Worm (Caenorhabditis elegans) whole organism, late embryonic: ENCODE results near the gene dep-1.

Source experiments
- C08G9.2 ChIP-seq: sonication (generic microtip); optimal IDR thresholded peaks from 2 replicates; lab custom pipeline; 2016; ENCODE audit warnings: mild to moderate bottlenecking, missing genetic modification characterization, moderate library complexity, missing compliant biosample characterization
- F13H6.1 ChIP-seq: sonication (generic microtip); optimal IDR thresholded peaks from 2 replicates; lab custom pipeline; 2016; ENCODE audit warnings: missing genetic modification characterization, missing compliant biosample characterization
- T23F11.4 ChIP-seq: fragments of 200-800 bp; sonication (Bioruptor generic); optimal IDR thresholded peaks from 2 replicates; lab custom pipeline; 2018; ENCODE audit warnings: mild to moderate bottlenecking, missing genetic modification characterization, missing compliant biosample characterization
- ahr-1 ChIP-seq: sonication (generic microtip); optimal IDR thresholded peaks from 2 replicates; lab custom pipeline; 2016; ENCODE audit warnings: missing genetic modification characterization, missing compliant biosample characterization
- ama-1 ChIP-seq: fragments of 150-350 bp; optimal IDR thresholded peaks from 2 replicates; lab custom pipeline; 2014
- ceh-14 ChIP-seq: sonication (generic microtip); optimal IDR thresholded peaks from 2 replicates; lab custom pipeline; 2016; ENCODE audit warnings: missing genotype, missing genetic modification characterization, missing compliant biosample characterization
- ceh-19 ChIP-seq: fragments of 200-800 bp; sonication (Bioruptor generic); optimal IDR thresholded peaks from 2 replicates; lab custom pipeline; 2018; ENCODE audit warnings: mild to moderate bottlenecking, missing genetic modification characterization, missing compliant biosample characterization
- ceh-2 ChIP-seq: sonication (generic microtip); optimal IDR thresholded peaks from 2 replicates; lab custom pipeline; 2016; ENCODE audit warnings: missing genotype, missing genetic modification characterization, missing compliant biosample characterization
- ceh-30 ChIP-seq: fragments of 150-350 bp; optimal IDR thresholded peaks from 2 replicates; lab custom pipeline; 2014; ENCODE audit warnings: missing biosample characterization, missing genetic modification characterization
- ceh-31 ChIP-seq: sonication (generic microtip); optimal IDR thresholded peaks from 2 replicates; lab custom pipeline; 2016; ENCODE audit warnings: missing genetic modification characterization, missing compliant biosample characterization
- ceh-6 ChIP-seq: fragments of 200-800 bp; sonication (Bioruptor generic); optimal IDR thresholded peaks from 2 replicates; lab custom pipeline; 2018; ENCODE audit warnings: mild to moderate bottlenecking, missing genetic modification characterization, missing compliant biosample characterization
- ceh-9 ChIP-seq: sonication (generic microtip); optimal IDR thresholded peaks from 2 replicates; lab custom pipeline; 2016; ENCODE audit warnings: mild to moderate bottlenecking, missing genetic modification characterization, inconsistent platforms, missing compliant biosample characterization
- che-1 ChIP-seq: sonication (generic microtip); optimal IDR thresholded peaks from 2 replicates; lab custom pipeline; 2016; ENCODE audit warnings: mild to moderate bottlenecking, missing genetic modification characterization, missing compliant biosample characterization
- dmd-4 ChIP-seq: sonication (generic microtip); optimal IDR thresholded peaks from 2 replicates; lab custom pipeline; 2016; ENCODE audit warnings: borderline replicate concordance, missing genetic modification characterization, missing compliant biosample characterization
- dve-1 ChIP-seq: sonication (generic microtip); optimal IDR thresholded peaks from 2 replicates; lab custom pipeline; 2017; ENCODE audit warnings: antibody characterized with exemption, mild to moderate bottlenecking, missing genetic modification characterization, missing compliant biosample characterization
- elt-2 ChIP-seq: sonication (generic microtip); optimal IDR thresholded peaks from 2 replicates; lab custom pipeline; 2016; ENCODE audit warnings: missing genetic modification reagents, missing genetic modification characterization, missing compliant biosample characterization
- ets-4 ChIP-seq: sonication (generic microtip); optimal IDR thresholded peaks from 2 replicates; lab custom pipeline; 2016; ENCODE audit warnings: missing genetic modification characterization, missing compliant biosample characterization
- fkh-10 ChIP-seq: fragments of 150-350 bp; optimal IDR thresholded peaks from 2 replicates; lab custom pipeline; 2014; ENCODE audit warnings: missing biosample characterization, missing genetic modification reagents, missing genetic modification characterization
- hlh-30 ChIP-seq: sonication (generic microtip); optimal IDR thresholded peaks from 2 replicates; lab custom pipeline; 2017; ENCODE audit warnings: antibody characterized with exemption, missing genetic modification characterization, missing compliant biosample characterization; ENCODE audit not compliant: insufficient read depth
- mec-3 ChIP-seq: sonication (generic microtip); optimal IDR thresholded peaks from 2 replicates; lab custom pipeline; 2016; ENCODE audit warnings: borderline replicate concordance, missing genetic modification characterization, missing compliant biosample characterization
- nfya-1 ChIP-seq: sonication (generic microtip); optimal IDR thresholded peaks from 2 replicates; lab custom pipeline; 2017; ENCODE audit warnings: missing genetic modification characterization, mild to moderate bottlenecking, missing compliant biosample characterization, antibody characterized with exemption, moderate library complexity
- nhr-11 ChIP-seq: fragments of 150-350 bp; optimal IDR thresholded peaks from 2 replicates; lab custom pipeline; 2014; ENCODE audit warnings: missing biosample characterization, missing genetic modification characterization
- nhr-232 ChIP-seq: sonication (generic microtip); optimal IDR thresholded peaks from 2 replicates; lab custom pipeline; 2016; ENCODE audit warnings: missing genetic modification characterization, missing compliant biosample characterization
- npax-4 ChIP-seq: sonication (generic microtip); optimal IDR thresholded peaks from 2 replicates; lab custom pipeline; 2016; ENCODE audit warnings: missing genetic modification characterization, missing compliant biosample characterization
- pag-3 ChIP-seq: sonication (generic microtip); optimal IDR thresholded peaks from 2 replicates; lab custom pipeline; 2016; ENCODE audit warnings: missing compliant biosample characterization, missing genetic modification characterization, borderline replicate concordance
- pat-9 ChIP-seq: fragments of 200-800 bp; sonication (Bioruptor generic); optimal IDR thresholded peaks from 2 replicates; lab custom pipeline; 2018; ENCODE audit warnings: mild to moderate bottlenecking, missing genetic modification characterization, moderate library complexity, missing compliant biosample characterization
- pax-1 ChIP-seq: fragments of 150-350 bp; optimal IDR thresholded peaks from 2 replicates; lab custom pipeline; 2014; ENCODE audit warnings: missing biosample characterization, missing genetic modification characterization
- pha-4 ChIP-seq: fragments of 150-350 bp; optimal IDR thresholded peaks from 2 replicates; lab custom pipeline; 2018; ENCODE audit warnings: missing biosample characterization, missing genetic modification reagents, missing genetic modification characterization
- ref-2 ChIP-seq: sonication (generic microtip); optimal IDR thresholded peaks from 2 replicates; lab custom pipeline; 2016; ENCODE audit warnings: missing genetic modification characterization, missing compliant biosample characterization
- rnt-1 ChIP-seq: sonication (generic microtip); optimal IDR thresholded peaks from 2 replicates; lab custom pipeline; 2016; ENCODE audit warnings: missing genetic modification characterization, missing compliant biosample characterization
- sox-2 ChIP-seq: fragments of 200-800 bp; sonication (Bioruptor generic); IDR thresholded peaks from 2 replicates; pipeline ENCODE4 v1.3.6; 2022; ENCODE audit warnings: missing genetic modification reagents, missing genetic modification characterization, missing compliant biosample characterization
- sox-4 ChIP-seq: sonication (generic microtip); optimal IDR thresholded peaks from 2 replicates; lab custom pipeline; 2017; ENCODE audit warnings: mild to moderate bottlenecking, missing genetic modification characterization, inconsistent platforms, missing compliant biosample characterization
- syd-9 ChIP-seq: sonication (generic microtip); optimal IDR thresholded peaks from 2 replicates; lab custom pipeline; 2016; ENCODE audit warnings: mild to moderate bottlenecking, missing genetic modification characterization, moderate library complexity, missing compliant biosample characterization
- tbx-2 ChIP-seq: sonication (generic microtip); optimal IDR thresholded peaks from 2 replicates; lab custom pipeline; 2016; ENCODE audit warnings: missing genetic modification characterization, missing compliant biosample characterization
- tbx-7 ChIP-seq: sonication (generic microtip); optimal IDR thresholded peaks from 2 replicates; lab custom pipeline; 2016; ENCODE audit warnings: missing genotype, missing genetic modification characterization, missing compliant biosample characterization
- unc-42 ChIP-seq: sonication (generic microtip); optimal IDR thresholded peaks from 2 replicates; lab custom pipeline; 2016; ENCODE audit warnings: missing genotype, missing genetic modification characterization, missing compliant biosample characterization
- unc-55 ChIP-seq: sonication (generic microtip); optimal IDR thresholded peaks from 2 replicates; lab custom pipeline; 2017; ENCODE audit warnings: missing biosample characterization, missing genetic modification reagents, missing genetic modification characterization
- unc-86 ChIP-seq: sonication (generic microtip); optimal IDR thresholded peaks from 2 replicates; lab custom pipeline; 2016; ENCODE audit warnings: missing genetic modification characterization, missing compliant biosample characterization
- zip-5 ChIP-seq: sonication (generic microtip); optimal IDR thresholded peaks from 2 replicates; lab custom pipeline; 2016; ENCODE audit warnings: missing genetic modification characterization, missing compliant biosample characterization
- ztf-16 ChIP-seq: sonication (generic microtip); optimal IDR thresholded peaks from 2 replicates; lab custom pipeline; 2017; ENCODE audit warnings: missing genetic modification characterization, missing compliant biosample characterization

dep-1 gene

ce11 chrII:9060332-9060840 is 40.8 kb upstream of the dep-1 start (continued):
- peak; percentile 95 for TF ChIP-seq nfya-1 (tag; lab: Kevin White, UChicago)
- TF ChIP-seq ceh-2 (tag; lab: Kevin White, UChicago) = peak; percentile 58
- peak; percentile 96 for TF ChIP-seq tbx-2 (tag; lab: Kevin White, UChicago)
- no peak for TF ChIP-seq npax-4 (tag; lab: Kevin White, UChicago)
- peak; percentile 10 for TF ChIP-seq ama-1
- TF ChIP-seq fkh-10 (GFP tag; lab: Kevin White, UChicago) = peak; percentile 72
- TF ChIP-seq unc-42 = peak; percentile 87
- peak; percentile 93 for TF ChIP-seq dve-1 (tag; lab: Kevin White, UChicago)
- peak; percentile 91 for TF ChIP-seq ceh-19 (GFP tag; lab: Kevin White, UChicago)
- no peak for TF ChIP-seq mec-3 (tag; lab: Kevin White, UChicago)
- peak; percentile 5; the same call in 1 of the 2 replicates for TF ChIP-seq sox-2 (GFP tag; lab: Robert Waterston, UW)
- TF ChIP-seq unc-86 = peak; percentile 69
- peak; percentile 46 for TF ChIP-seq che-1 (tag; lab: Kevin White, UChicago)
- peak; percentile 44 for TF ChIP-seq hlh-30 (tag; lab: Kevin White, UChicago)
- TF ChIP-seq ahr-1 = peak; percentile 36
- peak; percentile 85 for TF ChIP-seq syd-9 (tag; lab: Kevin White, UChicago)

ce11 chrII:9059010-9059409 is 39.4 kb upstream of the dep-1 start:
- peak; percentile 56 for TF ChIP-seq ama-1
- TF ChIP-seq tbx-2 (tag; lab: Kevin White, UChicago) = no peak
- TF ChIP-seq ceh-6 (GFP tag; lab: Kevin White, UChicago) = no peak
- TF ChIP-seq che-1 (tag; lab: Kevin White, UChicago) = no peak
- TF ChIP-seq ets-4 (tag; lab: Kevin White, UChicago) = no peak
- TF ChIP-seq, all 69 proteins: peak for 1

DNA sequence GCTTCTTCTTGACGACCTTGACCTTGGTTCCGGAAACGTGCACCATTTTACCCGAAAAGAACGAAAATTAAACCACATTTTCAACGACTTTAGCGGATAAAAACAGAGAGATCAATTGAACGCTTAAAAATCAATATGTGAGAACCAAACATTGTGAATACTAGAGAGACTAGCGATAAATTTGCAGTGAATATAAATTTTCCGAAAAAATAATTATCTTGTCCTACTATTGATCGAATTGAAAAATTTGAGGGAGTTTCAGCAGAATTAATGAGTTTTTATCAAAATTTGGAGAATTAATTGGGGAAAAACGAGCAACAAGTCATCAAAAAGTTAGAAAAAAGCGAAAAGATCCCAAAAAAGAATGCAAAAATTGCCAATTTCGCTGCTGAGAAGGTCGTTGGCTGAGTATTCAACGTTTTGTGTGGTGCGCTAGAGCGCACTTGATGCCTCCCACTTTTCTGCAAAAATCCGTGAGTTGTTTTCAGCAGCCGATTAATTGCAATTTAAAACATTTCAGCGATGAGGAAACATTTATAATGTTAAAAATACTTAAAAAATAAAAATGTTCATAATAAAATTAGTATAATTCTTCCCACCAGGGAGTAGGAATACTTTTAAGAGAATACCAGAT is 37.6 kb upstream of the dep-1 start, which contains the start of gene rpl-32:
Gene rpl-32, minus strand, starts transcription at position 51 of the 634 bp plus-strand sequence.
- TF ChIP-seq dve-1 (tag; lab: Kevin White, UChicago) (peak; percentile 30), elt-2 (peak; percentile 26), tbx-7 (tag; lab: Kevin White, UChicago) (no peak), unc-42 (peak; percentile 3), pax-1 (tag; lab: Kevin White, UChicago) (peak; percentile 15), nfya-1 (tag; lab: Kevin White, UChicago) (peak; percentile 71), ceh-9 (tag; lab: Kevin White, UChicago) (no peak), unc-55 (GFP tag; lab: Kevin White, UChicago) (peak; percentile 6), ceh-31 (tag; lab: Kevin White, UChicago) (peak; percentile 38)

DNA sequence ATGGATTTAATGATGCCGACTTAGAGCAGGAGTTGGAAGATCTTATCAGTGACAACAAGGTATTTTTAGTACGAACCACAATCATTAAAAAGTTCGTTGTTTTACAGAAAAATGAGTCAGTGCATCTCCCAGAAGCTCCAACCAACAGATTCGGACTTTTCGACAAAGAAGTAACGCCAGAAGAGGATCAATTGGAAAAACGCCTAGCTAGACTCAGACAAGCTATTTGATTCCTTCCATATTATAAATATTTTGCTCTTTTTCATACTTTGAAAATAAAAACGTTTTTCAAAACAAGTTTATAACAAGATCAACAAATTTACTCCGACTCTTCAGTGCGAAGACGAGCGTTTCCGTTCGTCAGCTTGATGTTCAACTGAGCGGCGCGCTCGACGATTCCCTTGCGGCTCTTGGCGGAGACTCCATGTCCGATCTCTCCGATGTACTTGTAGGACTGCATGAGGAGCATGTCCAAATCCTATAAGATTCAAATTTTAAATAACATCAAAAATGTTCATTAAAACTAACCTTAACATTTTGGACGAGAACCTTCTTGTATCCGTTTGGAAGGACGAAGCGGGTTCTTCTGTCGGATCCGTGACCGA is 36.7 kb upstream of the dep-1 start:
- TF ChIP-seq elt-2 (no peak), nhr-232 (tag; lab: Kevin White, UChicago) (no peak), sox-4 (tag; lab: Kevin White, UChicago) (no peak), nhr-11 (tag; lab: Kevin White, UChicago) (no peak), T23F11.4 (GFP tag; lab: Kevin White, UChicago) (no peak), ets-4 (tag; lab: Kevin White, UChicago) (no peak)

- TF ChIP-seq ztf-16 (tag; lab: Kevin White, UChicago) (peak; percentile 59), rnt-1 (tag; lab: Kevin White, UChicago) (peak; percentile 64), pat-9 (tag; lab: Kevin White, UChicago) (peak; percentile 48), sox-2 (GFP tag; lab: Robert Waterston, UW) (no peak), elt-2 (no peak), ceh-14 (tag; lab: Kevin White, UChicago) (peak; percentile 54), zip-5 (tag; lab: Kevin White, UChicago) (no peak), tbx-2 (tag; lab: Kevin White, UChicago) (peak; percentile 8), dve-1 (tag; lab: Kevin White, UChicago) (peak; percentile 22), ceh-31 (tag; lab: Kevin White, UChicago) (peak; percentile 60), C08G9.2 (tag; lab: Kevin White, UChicago) (peak; percentile 34), nfya-1 (tag; lab: Kevin White, UChicago) (peak; percentile 70), pax-1 (tag; lab: Kevin White, UChicago) (peak; percentile 53), unc-42 (peak; percentile 93), dmd-4 (no peak), ceh-30 (tag; lab: Kevin White, UChicago) (peak; percentile 89), ref-2 (tag; lab: Kevin White, UChicago) (peak; percentile 68), pag-3 (tag; lab: Kevin White, UChicago) (no peak), ama-1 (no peak), T23F11.4 (GFP tag; lab: Kevin White, UChicago) (no peak), pha-4 (no peak), F13H6.1 (peak; percentile 2)
Observed at ce11 chrII:9054604-9055003, 35.0 kb upstream of the dep-1 start, which contains the start of gene chmp-7. Gene chmp-7 (plus strand): TSS chrII:9054972.
